Fruit fly (Drosophila melanogaster): ENCODE results near the gene Ggt-1.
A peak's percentile ranks its signal among the peaks of the same experiment; 100 is the strongest.

Gene Ggt-1

DNA sequence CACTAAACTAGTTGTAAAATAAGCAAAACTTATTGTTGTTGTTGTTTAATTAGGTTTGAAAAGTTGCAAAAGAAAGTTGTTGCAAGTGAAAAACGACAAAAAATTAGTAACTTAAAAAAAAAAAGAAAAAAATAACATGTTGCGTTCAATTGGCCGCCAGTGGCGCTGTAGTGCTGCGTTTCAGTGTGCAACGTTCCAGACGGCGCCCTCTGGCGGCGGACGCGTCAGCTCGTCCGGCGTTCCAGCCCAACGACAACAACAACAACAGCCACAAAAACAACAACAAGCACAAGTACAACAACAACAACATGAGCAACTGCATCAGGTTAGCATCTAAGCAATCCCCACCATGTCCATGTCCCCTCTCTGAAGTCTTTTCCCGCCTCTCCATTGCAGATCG, 5.1 kb upstream of the Ggt-1 start (continued):
- TF ChIP-seq CG34376 (GFP tag; optimal IDR thresholded peaks at IDR 0.05) (no peak), slbo (GFP tag; IDR thresholded peaks at IDR 0.05) (peak; percentile 39), da (GFP tag; optimal IDR thresholded peaks at IDR 0.05) (no peak), slp2 (GFP tag; optimal IDR thresholded peaks at IDR 0.05) (no peak), CG15073 (GFP tag; optimal IDR thresholded peaks at IDR 0.05) (no peak), abd-A (tag; optimal IDR thresholded peaks at IDR 0.05) (no peak), Atf-2 (GFP tag; optimal IDR thresholded peaks at IDR 0.05) (peak; percentile 38), bsh (GFP tag; optimal IDR thresholded peaks at IDR 0.05) (peak in 1 of 2 experiments; percentile 43), CG3065 (GFP tag; optimal IDR thresholded peaks at IDR 0.05) (no peak), crc (GFP tag; optimal IDR thresholded peaks at IDR 0.05) (no peak), CG12942 (GFP tag; optimal IDR thresholded peaks at IDR 0.05) (no peak), esg (GFP tag; conservative IDR thresholded peaks at IDR 0.05) (no peak), az2 (GFP tag; optimal IDR thresholded peaks at IDR 0.05) (peak; percentile 46), her (GFP tag; optimal IDR thresholded peaks at IDR 0.05) (no peak), fru (optimal IDR thresholded peaks at IDR 0.05) (no peak), stc (GFP tag; IDR thresholded peaks at IDR 0.05) (0 out of 2 replicates have a peak, but pooled peaks have one; percentile 15), crol (GFP tag; IDR thresholded peaks at IDR 0.05) (no peak), CG32772 (GFP tag; IDR thresholded peaks at IDR 0.05) (peak; percentile 90), Lpt (GFP tag; optimal IDR thresholded peaks at IDR 0.05) (no peak), dan (GFP tag; IDR thresholded peaks at IDR 0.05) (no peak), CG13894 (tag; optimal IDR thresholded peaks at IDR 0.05) (no peak), CG2199 (GFP tag; IDR thresholded peaks at IDR 0.05) (peak; percentile 83; the same call in 2 of the 3 replicates), CG8089 (GFP tag; optimal IDR thresholded peaks at IDR 0.05) (no peak), Dip3 (GFP tag; optimal IDR thresholded peaks at IDR 0.05) (no peak), Hr3 (GFP tag; optimal IDR thresholded peaks at IDR 0.05) (no peak), jigr1 (GFP tag; IDR thresholded peaks at IDR 0.05) (no peak), emc (GFP tag; optimal IDR thresholded peaks at IDR 0.05) (no peak), CG9437 (GFP tag; optimal IDR thresholded peaks at IDR 0.05) (no peak), Six4 (GFP tag; optimal IDR thresholded peaks at IDR 0.05) (no peak), Side (GFP tag; optimal IDR thresholded peaks at IDR 0.05) (no peak), oc (tag; optimal IDR thresholded peaks at IDR 0.05) (no peak), Nf-YB (GFP tag; optimal IDR thresholded peaks at IDR 0.05) (peak; percentile 5), CG16863 (GFP tag; optimal IDR thresholded peaks at IDR 0.05) (no peak), CG15269 (tag; optimal IDR thresholded peaks at IDR 0.05) (peak; percentile 47), B-H1 (GFP tag; IDR thresholded peaks at IDR 0.05) (no peak), CG8281 (tag; optimal IDR thresholded peaks at IDR 0.05) (no peak), Hmr (GFP tag; optimal IDR thresholded peaks at IDR 0.05) (no peak), kni (GFP tag; optimal IDR thresholded peaks at IDR 0.05) (no peak), CTCF (GFP tag; optimal IDR thresholded peaks at IDR 0.05) (peak; percentile 96), sisA (GFP tag; IDR thresholded peaks at IDR 0.05) (0 out of 2 replicates have a peak, but pooled peaks have one; percentile 32), dimm (GFP tag; IDR thresholded peaks at IDR 0.05) (no peak), salm (tag; optimal IDR thresholded peaks at IDR 0.05) (no peak), nerfin-2 (GFP tag; IDR thresholded peaks at IDR 0.05; ENCODE audit: partially characterized antibody) (no peak), en (GFP tag; optimal IDR thresholded peaks at IDR 0.05) (no peak), Aef1 (GFP tag; IDR thresholded peaks at IDR 0.05) (peak; percentile 62), CG14050 (GFP tag; IDR thresholded peaks at IDR 0.05) (no peak), lov (optimal IDR thresholded peaks at IDR 0.05) (no peak), lov (GFP tag; IDR thresholded peaks at IDR 0.05) (0 out of 3 replicates have a peak, but pooled peaks have one; percentile 65), CG15601 (tag; optimal IDR thresholded peaks at IDR 0.05) (no peak), CG14965 (GFP tag; optimal IDR thresholded peaks at IDR 0.05; ENCODE audit: borderline replicate concordance) (no peak), B-H2 (GFP tag; optimal IDR thresholded peaks at IDR 0.05) (no peak), CG18619 (GFP tag; optimal IDR thresholded peaks at IDR 0.05) (peak; percentile 7), trh (GFP tag; optimal IDR thresholded peaks at IDR 0.05) (no peak), kay (GFP tag; optimal IDR thresholded peaks at IDR 0.05) (no peak)

Measured in whole organism, embryonic.